Fruit fly (Drosophila melanogaster) whole organism, prepupa: ENCODE data around the gene moi.

Experiments
- CG10631 ChIP-seq: fragments of 200-800 bp; sonication (Bioruptor generic); optimal IDR thresholded peaks from 2 replicates; lab custom pipeline; 2016; ENCODE audit warnings: missing biosample characterization, missing genetic modification characterization
- CG10669 ChIP-seq: fragments of 200-800 bp; sonication (Bioruptor generic); optimal IDR thresholded peaks from 3 replicates; lab custom pipeline; 2018; ENCODE audit warnings: missing biosample characterization, mild to moderate bottlenecking, missing genetic modification characterization, moderate library complexity
- CG11294 ChIP-seq: fragments of 200-800 bp; sonication (Bioruptor generic); IDR thresholded peaks from 2 replicates; pipeline ENCODE4 v1.3.6; 2022; ENCODE audit warnings: missing biosample characterization, missing genetic modification characterization
- CG11902 ChIP-seq: fragments of 200-800 bp; sonication (Bioruptor generic); optimal IDR thresholded peaks from 3 replicates; lab custom pipeline; 2016; ENCODE audit warnings: missing biosample characterization, missing genetic modification characterization
- CG15336 ChIP-seq: fragments of 200-800 bp; sonication (Bioruptor generic); IDR thresholded peaks from 2 replicates; pipeline ENCODE4 v1.3.6; 2022; ENCODE audit warnings: missing biosample characterization, missing genetic modification characterization
- CG16779 ChIP-seq: fragments of 200-800 bp; sonication (Bioruptor generic); optimal IDR thresholded peaks from 3 replicates; lab custom pipeline; 2017; ENCODE audit warnings: missing biosample characterization, mild to moderate bottlenecking, missing genetic modification characterization
- CG3032 ChIP-seq: fragments of 200-800 bp; optimal IDR thresholded peaks from 2 replicates; lab custom pipeline; 2019; ENCODE audit warnings: missing biosample characterization, mild to moderate bottlenecking, missing genetic modification characterization, moderate library complexity
- CG32006 ChIP-seq: fragments of 200-800 bp; sonication (Bioruptor generic); optimal IDR thresholded peaks from 3 replicates; lab custom pipeline; 2017; ENCODE audit warnings: missing biosample characterization, mild to moderate bottlenecking, missing genetic modification characterization
- CG34406 ChIP-seq: fragments of 200-800 bp; sonication (Bioruptor generic); optimal IDR thresholded peaks from 3 replicates; lab custom pipeline; 2016; ENCODE audit warnings: missing biosample characterization, missing genetic modification characterization
- CG3919 ChIP-seq: fragments of 200-800 bp; sonication (Bioruptor generic); optimal IDR thresholded peaks from 3 replicates; lab custom pipeline; 2016; ENCODE audit warnings: missing biosample characterization, missing genetic modification characterization
- CG4318 ChIP-seq: fragments of 200-800 bp; sonication (Bioruptor generic); optimal IDR thresholded peaks from 3 replicates; lab custom pipeline; 2017; ENCODE audit warnings: missing biosample characterization, mild to moderate bottlenecking, missing genetic modification characterization
- CG6276 ChIP-seq: fragments of 200-800 bp; sonication (Bioruptor generic); optimal IDR thresholded peaks from 2 replicates; lab custom pipeline; 2017; ENCODE audit warnings: missing biosample characterization, mild to moderate bottlenecking, missing genetic modification characterization
- CG6808 ChIP-seq: fragments of 200-800 bp; sonication (Bioruptor generic); optimal IDR thresholded peaks from 3 replicates; lab custom pipeline; 2017; ENCODE audit warnings: missing biosample characterization, missing genetic modification characterization, mild to moderate bottlenecking, moderate library complexity, missing genetic modification reagents
- CG6854 ChIP-seq: fragments of 200-800 bp; sonication (Bioruptor generic); optimal IDR thresholded peaks from 2 replicates; lab custom pipeline; 2017; ENCODE audit warnings: missing biosample characterization, mild to moderate bottlenecking, missing genetic modification characterization
- CG9139 ChIP-seq: fragments of 200-800 bp; sonication (Bioruptor generic); optimal IDR thresholded peaks from 3 replicates; lab custom pipeline; 2017; ENCODE audit warnings: missing biosample characterization, mild to moderate bottlenecking, missing genetic modification characterization
- Eip78C ChIP-seq: fragments of 200-800 bp; sonication (Bioruptor generic); peaks from one replicate; lab custom pipeline; 2016; ENCODE audit warnings: missing biosample characterization, missing genetic modification characterization
- Eip93F ChIP-seq: fragments of 200-800 bp; sonication (Bioruptor generic); optimal IDR thresholded peaks from 2 replicates; lab custom pipeline; 2016; ENCODE audit warnings: missing biosample characterization, mild to moderate bottlenecking, missing genetic modification characterization
- Hr38 ChIP-seq: sonication (Bioruptor generic); optimal IDR thresholded peaks from 2 replicates; lab custom pipeline; 2016; ENCODE audit warnings: missing biosample characterization, missing genetic modification characterization
- Hr39 ChIP-seq: fragments of 200-800 bp; sonication (Bioruptor generic); optimal IDR thresholded peaks from 2 replicates; lab custom pipeline; 2016; ENCODE audit warnings: missing biosample characterization, missing genetic modification characterization
- Hr4 ChIP-seq: fragments of 200-800 bp; sonication (Bioruptor generic); optimal IDR thresholded peaks from 3 replicates; lab custom pipeline; 2016; ENCODE audit warnings: missing biosample characterization, missing genetic modification characterization
- Lpt ChIP-seq: fragments of 200-800 bp; sonication (Bioruptor generic); optimal IDR thresholded peaks from 3 replicates; lab custom pipeline; 2016; ENCODE audit warnings: missing biosample characterization, missing genetic modification characterization
- Met ChIP-seq: fragments of 200-800 bp; sonication (Bioruptor generic); optimal IDR thresholded peaks from 3 replicates; lab custom pipeline; 2016; ENCODE audit warnings: missing biosample characterization, missing genetic modification characterization
- OdsH ChIP-seq: fragments of 200-800 bp; sonication (Bioruptor generic); optimal IDR thresholded peaks from 3 replicates; lab custom pipeline; 2016; ENCODE audit warnings: missing biosample characterization, missing genetic modification characterization
- Sox14 ChIP-seq: fragments of 200-800 bp; sonication (Bioruptor generic); optimal IDR thresholded peaks from 3 replicates; lab custom pipeline; 2016; ENCODE audit warnings: missing biosample characterization, missing genetic modification characterization
- Sox15 ChIP-seq: fragments of 200-800 bp; sonication (Bioruptor generic); optimal IDR thresholded peaks from 3 replicates; lab custom pipeline; 2016; ENCODE audit warnings: missing biosample characterization, missing genetic modification characterization
- acj6 ChIP-seq: fragments of 200-800 bp; sonication (Bioruptor generic); optimal IDR thresholded peaks from 3 replicates; lab custom pipeline; 2016; ENCODE audit warnings: missing biosample characterization, missing genetic modification characterization
- cyc ChIP-seq: fragments of 200-800 bp; sonication (Bioruptor generic); optimal IDR thresholded peaks from 3 replicates; lab custom pipeline; 2016; ENCODE audit warnings: missing biosample characterization, missing genetic modification characterization
- dac ChIP-seq: fragments of 200-800 bp; sonication (Bioruptor generic); optimal IDR thresholded peaks from 2 replicates; lab custom pipeline; 2017; ENCODE audit warnings: missing biosample characterization, mild to moderate bottlenecking, missing genetic modification characterization
- dsx ChIP-seq: fragments of 200-800 bp; optimal IDR thresholded peaks from 3 replicates; lab custom pipeline; 2019; ENCODE audit warnings: missing biosample characterization, mild to moderate bottlenecking, missing genetic modification characterization, moderate library complexity; ENCODE audit not compliant: poor library complexity, severe bottlenecking
- eg ChIP-seq: fragments of 200-800 bp; sonication (Bioruptor generic); IDR thresholded peaks from 3 replicates; pipeline ENCODE4 v1.3.6; 2022; ENCODE audit warnings: missing biosample characterization, missing genetic modification characterization
- fd59A ChIP-seq: fragments of 200-800 bp; sonication (Bioruptor generic); optimal IDR thresholded peaks from 2 replicates; lab custom pipeline; 2017; ENCODE audit warnings: missing biosample characterization, mild to moderate bottlenecking, missing genetic modification characterization, missing genetic modification reagents
- fkh ChIP-seq: fragments of 200-800 bp; sonication (Bioruptor generic); optimal IDR thresholded peaks from 3 replicates; lab custom pipeline; 2017; ENCODE audit warnings: missing biosample characterization, mild to moderate bottlenecking, missing genetic modification characterization, moderate library complexity
- lz ChIP-seq: fragments of 200-800 bp; sonication (Bioruptor generic); optimal IDR thresholded peaks from 3 replicates; lab custom pipeline; 2016; ENCODE audit warnings: missing biosample characterization, missing genetic modification characterization
- net ChIP-seq: fragments of 200-800 bp; sonication (Bioruptor generic); optimal IDR thresholded peaks from 3 replicates; lab custom pipeline; 2016; ENCODE audit warnings: missing biosample characterization, missing genetic modification characterization
- pdm3 ChIP-seq: fragments of 200-800 bp; sonication (Bioruptor generic); optimal IDR thresholded peaks from 3 replicates; lab custom pipeline; 2016; ENCODE audit warnings: missing biosample characterization, missing genetic modification characterization
- salr ChIP-seq, 2 experiments: fragments of 200-800 bp; sonication (Bioruptor generic); optimal IDR thresholded peaks; 3 replicates each; lab custom pipeline; 2016 to 2018; ENCODE audit warnings: missing biosample characterization in 2 of 2, missing genetic modification characterization in 2 of 2, mild to moderate bottlenecking in 1 of 2
- spab ChIP-seq: fragments of 200-800 bp; sonication (Bioruptor generic); optimal IDR thresholded peaks from 2 replicates; lab custom pipeline; 2017; ENCODE audit warnings: missing biosample characterization, mild to moderate bottlenecking, missing genetic modification characterization, missing genetic modification reagents
- ss ChIP-seq, 2 experiments: fragments of 200-800 bp; sonication (Bioruptor generic); optimal IDR thresholded peaks; 2 replicates in 1 of 2; 3 replicates in 1 of 2; lab custom pipeline; 2017 to 2018; ENCODE audit warnings: mild to moderate bottlenecking in 2 of 2, missing biosample characterization in 2 of 2, missing genetic modification characterization in 2 of 2, moderate library complexity in 1 of 2
- svp ChIP-seq: fragments of 200-800 bp; sonication (Bioruptor generic); peaks from one replicate; lab custom pipeline; 2016; ENCODE audit warnings: missing biosample characterization, missing genetic modification characterization
- vri ChIP-seq: fragments of 200-800 bp; sonication (Bioruptor generic); optimal IDR thresholded peaks from 3 replicates; lab custom pipeline; 2016; ENCODE audit warnings: missing biosample characterization, mild to moderate bottlenecking, missing genetic modification characterization

The moi gene

DNA sequence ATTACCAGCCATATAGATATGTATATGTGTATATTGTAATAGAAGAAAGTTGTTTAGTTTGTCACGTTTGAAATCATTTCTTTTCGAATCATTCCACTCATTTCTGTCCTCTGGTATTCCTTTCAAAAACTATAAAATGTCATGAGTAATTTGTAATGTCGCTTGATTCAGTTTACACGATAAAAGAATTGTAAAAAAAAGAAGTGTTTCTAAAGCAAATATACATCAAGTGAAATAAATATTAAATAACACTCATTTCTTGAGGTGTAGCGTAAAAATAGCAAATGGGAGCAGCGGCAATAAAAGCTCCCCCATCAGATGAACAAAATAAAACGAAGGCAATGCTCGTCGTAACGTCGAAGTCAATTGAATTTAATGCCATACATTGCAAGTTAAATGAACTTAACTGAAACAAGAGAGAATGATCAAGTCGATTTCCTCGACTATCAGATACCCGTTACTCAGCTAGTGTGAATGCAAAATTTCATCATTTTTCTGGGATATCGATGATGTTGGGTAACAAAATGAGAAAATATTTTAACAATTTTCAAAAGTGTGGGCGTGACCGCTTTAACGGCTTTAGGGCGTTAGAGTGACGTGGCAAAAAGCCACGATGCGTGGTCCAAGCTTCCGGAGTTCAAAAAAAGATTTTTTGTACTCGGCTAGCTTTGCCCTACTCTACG lies 40.1 kb downstream of the moi start (continued):
- TF ChIP-seq CG6854 (GFP tag; lab: Kevin White, UChicago), result no peak
- TF ChIP-seq CG6808 (GFP tag; lab: Kevin White, UChicago), result peak; percentile 52
- no peak for TF ChIP-seq fkh (GFP tag; lab: Kevin White, UChicago)
- TF ChIP-seq CG16779, result no peak
- TF ChIP-seq CG15336, result peak; percentile 44
- no peak for TF ChIP-seq dac (GFP tag; lab: Kevin White, UChicago)
- no peak for TF ChIP-seq CG11902 (GFP tag; lab: Kevin White, UChicago)
- TF ChIP-seq Met (GFP tag; lab: Kevin White, UChicago), result peak; percentile 11
- TF ChIP-seq, all 60 proteins: peak for 28

DNA sequence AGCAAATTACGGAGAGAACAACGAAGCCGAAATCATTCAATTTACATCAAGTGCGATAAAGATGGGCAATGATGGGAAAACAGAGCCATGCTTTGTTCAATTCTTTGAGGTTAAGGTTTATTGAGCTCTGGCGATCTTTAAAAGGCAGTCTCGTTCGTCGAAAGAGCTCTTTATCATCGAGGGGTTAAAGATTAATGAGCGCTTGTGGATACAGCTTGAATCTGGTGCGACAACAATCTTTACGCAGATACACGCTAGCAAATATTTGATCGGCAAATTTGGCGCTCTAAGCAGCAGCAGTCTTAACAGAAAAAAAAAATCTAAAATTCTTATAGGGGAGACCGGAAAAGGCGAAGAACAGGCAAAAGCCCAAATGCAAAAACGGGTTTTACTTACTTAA lies 40.8 kb downstream of the moi start:
- peak; percentile 8 for TF ChIP-seq vri (GFP tag; lab: Kevin White, UChicago)
- no peak for TF ChIP-seq CG32006 (GFP tag; lab: Kevin White, UChicago)
- TF ChIP-seq svp (GFP tag; lab: Kevin White, UChicago), result peak; percentile 97
- TF ChIP-seq Sox14, result no peak
- peak; percentile 71 for TF ChIP-seq fkh (GFP tag; lab: Kevin White, UChicago)
- peak; percentile 39 for TF ChIP-seq Eip93F
- no peak for TF ChIP-seq Lpt (GFP tag; lab: Kevin White, UChicago)
- peak; percentile 40 for TF ChIP-seq Eip78C (GFP tag; lab: Kevin White, UChicago)

DNA sequence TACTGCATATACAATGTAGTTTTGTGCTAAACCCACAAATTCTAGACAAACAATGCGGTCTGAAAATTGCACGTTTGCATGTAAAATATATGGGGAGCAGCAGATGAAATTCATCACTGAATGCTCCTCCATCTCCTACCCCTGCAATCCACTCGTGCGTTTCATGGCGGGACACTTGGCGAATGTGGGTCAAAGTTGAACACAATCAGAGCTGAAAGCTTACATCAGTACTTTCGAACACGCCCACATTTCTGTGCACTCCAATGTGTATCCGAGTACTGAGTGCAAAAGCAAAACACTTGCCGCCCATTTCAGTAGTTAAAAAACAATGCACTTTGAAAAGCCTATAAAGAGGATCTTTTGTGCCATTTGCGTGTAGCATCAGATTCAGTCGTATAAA lies 41.4 kb downstream of the moi start:
- TF ChIP-seq CG11294 (GFP tag; lab: Robert Waterston, UW) (no peak), CG3032 (tag; lab: Kevin White, UChicago) (no peak), Eip78C (GFP tag; lab: Kevin White, UChicago) (peak; percentile 18), dsx (GFP tag; lab: Kevin White, UChicago) (peak; percentile 49), CG9139 (no peak), svp (GFP tag; lab: Kevin White, UChicago) (peak; percentile 76), OdsH (GFP tag; lab: Kevin White, UChicago) (no peak), Sox14 (no peak), CG6276 (GFP tag; lab: Kevin White, UChicago) (no peak)

DNA sequence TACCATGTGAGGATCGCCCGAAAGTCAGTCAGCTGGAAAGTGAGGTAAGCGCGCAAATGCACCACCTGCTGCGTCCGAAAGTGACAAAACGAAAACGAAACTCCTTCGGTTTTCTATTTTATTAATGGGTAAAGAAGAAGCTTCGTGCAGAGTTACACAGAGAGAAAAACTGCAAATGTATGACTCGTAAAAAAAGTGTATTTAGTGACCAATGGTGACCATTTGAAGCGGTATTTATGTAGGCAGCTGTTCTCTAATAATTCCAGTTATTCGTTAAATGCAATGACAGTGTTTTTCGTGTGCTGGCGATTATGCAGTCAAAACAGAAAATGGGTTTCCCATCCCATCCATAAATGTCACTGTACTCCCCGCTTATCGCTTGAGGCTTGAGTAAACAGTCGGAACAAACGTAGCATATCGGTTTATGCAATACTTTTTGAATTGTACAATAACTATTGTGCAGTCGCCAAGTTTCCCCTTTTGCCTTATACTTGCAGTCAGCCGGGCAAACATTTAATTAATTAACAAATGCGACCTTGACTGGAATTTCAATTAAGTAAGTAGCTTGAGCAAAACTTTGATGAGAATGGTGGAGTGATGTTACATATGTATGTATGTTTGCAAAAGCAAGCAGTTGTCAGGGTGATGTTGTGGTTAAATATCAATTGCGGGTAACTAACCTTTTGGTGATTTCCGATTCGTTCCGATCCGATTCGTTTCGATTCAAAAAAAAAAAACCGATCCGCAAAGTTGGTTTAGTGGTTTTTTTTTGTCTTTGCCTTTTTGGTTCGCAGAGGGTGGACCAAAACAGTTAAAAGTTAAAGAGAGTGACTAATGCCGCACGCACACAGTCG lies 42.3 kb downstream of the moi start:
- TF ChIP-seq CG4318, result peak; percentile 19
- peak; percentile 17 for TF ChIP-seq CG6276 (GFP tag; lab: Kevin White, UChicago)
- TF ChIP-seq svp (GFP tag; lab: Kevin White, UChicago), result peak; percentile 67
- TF ChIP-seq CG10631, result peak; percentile 46
- no peak for TF ChIP-seq lz
- peak; percentile 47; the same call in 1 of the 2 replicates for TF ChIP-seq CG15336
- peak; percentile 52 for TF ChIP-seq fkh (GFP tag; lab: Kevin White, UChicago)
- TF ChIP-seq Eip78C (GFP tag; lab: Kevin White, UChicago), result peak; percentile 40
- no peak for TF ChIP-seq Eip93F
- TF ChIP-seq net (GFP tag; lab: Kevin White, UChicago), result no peak
- no peak for TF ChIP-seq pdm3 (GFP tag; lab: Kevin White, UChicago)
- TF ChIP-seq vri (GFP tag; lab: Kevin White, UChicago), result no peak
- TF ChIP-seq Lpt (GFP tag; lab: Kevin White, UChicago), result no peak
- TF ChIP-seq fd59A (GFP tag; lab: Kevin White, UChicago), result peak; percentile 6
- TF ChIP-seq dsx (GFP tag; lab: Kevin White, UChicago), result no peak
- no peak for TF ChIP-seq cyc (GFP tag; lab: Kevin White, UChicago)
- no peak for TF ChIP-seq CG3919 (GFP tag; lab: Kevin White, UChicago)
- peak; percentile 44 for TF ChIP-seq OdsH (GFP tag; lab: Kevin White, UChicago)
- TF ChIP-seq Hr38 (GFP tag; lab: Kevin White, UChicago), result no peak
- peak in 1 of 2 experiments; percentile 19 for TF ChIP-seq salr (GFP tag; optimal IDR thresholded peaks at IDR 0.05; lab: Kevin White, UChicago)
- no peak for TF ChIP-seq spab (GFP tag; lab: Kevin White, UChicago)
- peak; percentile 26 for TF ChIP-seq CG10669 (GFP tag; lab: Kevin White, UChicago)
- peak; percentile 37 for TF ChIP-seq Sox14
- TF ChIP-seq Hr39 (GFP tag; lab: Kevin White, UChicago), result no peak
- no peak for TF ChIP-seq ss (GFP tag; optimal IDR thresholded peaks at IDR 0.05; lab: Kevin White, UChicago)
- peak; percentile 24 for TF ChIP-seq CG34406
- no peak for TF ChIP-seq Sox15 (GFP tag; lab: Kevin White, UChicago)
- TF ChIP-seq CG32006 (GFP tag; lab: Kevin White, UChicago), result peak; percentile 65
- peak; percentile 12 for TF ChIP-seq acj6 (GFP tag; lab: Kevin White, UChicago)
- peak; percentile 58; the same call in 2 of the 3 replicates for TF ChIP-seq eg (GFP tag; lab: Robert Waterston, UW)
- peak; percentile 47 for TF ChIP-seq Hr4 (GFP tag; lab: Kevin White, UChicago)
